Worm (Caenorhabditis elegans) whole organism, early embryonic: ENCODE results near the gene fipr-4.

Source experiments
- B0310.2 ChIP-seq: sonication (generic microtip); optimal IDR thresholded peaks from 2 replicates; lab custom pipeline; 2016; ENCODE audit warnings: mild to moderate bottlenecking, missing genetic modification characterization, missing compliant biosample characterization
- ama-1 ChIP-seq: fragments of 150-350 bp; optimal IDR thresholded peaks from 2 replicates; lab custom pipeline; 2014
- ceh-13 ChIP-seq: fragments of 200-800 bp; sonication (Bioruptor generic); optimal IDR thresholded peaks from 2 replicates; lab custom pipeline; 2018; ENCODE audit warnings: mild to moderate bottlenecking, missing genetic modification characterization, missing compliant biosample characterization
- ceh-36 ChIP-seq: sonication (generic microtip); optimal IDR thresholded peaks from 2 replicates; lab custom pipeline; 2016; ENCODE audit warnings: missing genetic modification characterization, inconsistent platforms, missing compliant biosample characterization
- ets-7 ChIP-seq: sonication (generic microtip); optimal IDR thresholded peaks from 2 replicates; lab custom pipeline; 2016; ENCODE audit warnings: missing genotype, missing genetic modification characterization, missing compliant biosample characterization
- flt-1 ChIP-seq: fragments of 200-800 bp; sonication (Bioruptor generic); IDR thresholded peaks from 2 replicates; pipeline ENCODE4 v1.3.6; 2022; ENCODE audit warnings: missing genetic modification characterization, missing compliant biosample characterization
- hnd-1 ChIP-seq: sonication (generic microtip); optimal IDR thresholded peaks from 2 replicates; lab custom pipeline; 2016; ENCODE audit warnings: missing genetic modification characterization, missing compliant biosample characterization
- scrt-1 ChIP-seq: fragments of 200-800 bp; sonication (Bioruptor generic); IDR thresholded peaks from 2 replicates; pipeline ENCODE4 v1.3.6; 2022; ENCODE audit warnings: missing genetic modification characterization, missing compliant biosample characterization
- sea-1 ChIP-seq: fragments of 200-800 bp; sonication (Bioruptor generic); conservative IDR thresholded peaks from 2 replicates; pipeline ENCODE4 v1.3.6; 2022; ENCODE audit warnings: missing genetic modification characterization, missing compliant biosample characterization

ce11 chrV:10245615-10246014, 17.4 kb upstream of the fipr-4 start:
- TF ChIP-seq B0310.2 (tag; lab: Kevin White, UChicago) (no peak), flt-1 (GFP tag; lab: Robert Waterston, UW) (no peak), ets-7 (tag; lab: Kevin White, UChicago) (no peak), ama-1 (lab: Kevin White, UChicago) (no peak), sea-1 (no peak), ceh-13 (GFP tag; lab: Kevin White, UChicago) (no peak), scrt-1 (no peak), ceh-36 (tag; lab: Kevin White, UChicago) (no peak), hnd-1 (tag; lab: Kevin White, UChicago) (no peak)
